Worm (Caenorhabditis elegans): ENCODE results near the gene F09C8.2.
A peak's percentile ranks its signal among the peaks of the same experiment; 100 is the strongest.

Gene F09C8.2

ce11 chrX:16131044-16131443, 15.8 kb downstream of the F09C8.2 start (continued):
- TF ChIP-seq fkh-8 (tag; optimal IDR thresholded peaks at IDR 0.05) (peak; percentile 89), lin-35 (GFP tag; optimal IDR thresholded peaks at IDR 0.05) (peak in 1 of 2 experiments; percentile 54), dsc-1 (tag; optimal IDR thresholded peaks at IDR 0.05) (no peak), efl-1 (optimal IDR thresholded peaks at IDR 0.05) (no peak), efl-1 (GFP tag; optimal IDR thresholded peaks at IDR 0.05 in 1 of 2) (no peak), sox-4 (tag; optimal IDR thresholded peaks at IDR 0.05) (no peak), rnt-1 (tag; optimal IDR thresholded peaks at IDR 0.05) (no peak), nhr-47 (tag; optimal IDR thresholded peaks at IDR 0.05) (peak; percentile 47), lin-13 (GFP tag; optimal IDR thresholded peaks at IDR 0.05) (no peak), unc-130 (tag; optimal IDR thresholded peaks at IDR 0.05) (no peak), elt-3 (tag; optimal IDR thresholded peaks at IDR 0.05) (no peak), ceh-88 (GFP tag; IDR thresholded peaks at IDR 0.05) (0 out of 2 replicates have a peak, but pooled peaks have one; percentile 45), nhr-90 (tag; optimal IDR thresholded peaks at IDR 0.05; ENCODE audit: poor library complexity) (peak; percentile 48), unc-62 (GFP tag; optimal IDR thresholded peaks at IDR 0.05) (no peak), mab-9 (GFP tag; IDR thresholded peaks at IDR 0.05) (no peak), irx-1 (tag; optimal IDR thresholded peaks at IDR 0.05) (peak; percentile 6), ztf-4 (tag; optimal IDR thresholded peaks at IDR 0.05) (no peak), ceh-63 (GFP tag; optimal IDR thresholded peaks at IDR 0.05) (no peak), sup-37 (GFP tag; optimal IDR thresholded peaks at IDR 0.05) (peak; percentile 27), zip-4 (GFP tag; optimal IDR thresholded peaks at IDR 0.05) (peak; percentile 9), elt-2 (tag; optimal IDR thresholded peaks at IDR 0.05) (peak; percentile 60), C16A3.4 (tag; optimal IDR thresholded peaks at IDR 0.05) (peak; percentile 10), fos-1 (tag; optimal IDR thresholded peaks at IDR 0.05) (no peak), snu-23 (GFP tag; optimal IDR thresholded peaks at IDR 0.05) (peak; percentile 19), F16B12.6 (tag; optimal IDR thresholded peaks at IDR 0.05) (no peak), pag-3 (tag; optimal IDR thresholded peaks at IDR 0.05; ENCODE audit: borderline replicate concordance, insufficient read depth) (no peak), nhr-71 (tag; optimal IDR thresholded peaks at IDR 0.05) (peak; percentile 74), pqm-1 (tag; optimal IDR thresholded peaks at IDR 0.05) (no peak), lir-3 (tag; optimal IDR thresholded peaks at IDR 0.05; ENCODE audit: poor library complexity) (no peak), ztf-11 (tag; optimal IDR thresholded peaks at IDR 0.05) (no peak), lin-14 (GFP tag; optimal IDR thresholded peaks at IDR 0.05) (peak; percentile 83), isw-1 (GFP tag; IDR thresholded peaks at IDR 0.05) (no peak)

DNA sequence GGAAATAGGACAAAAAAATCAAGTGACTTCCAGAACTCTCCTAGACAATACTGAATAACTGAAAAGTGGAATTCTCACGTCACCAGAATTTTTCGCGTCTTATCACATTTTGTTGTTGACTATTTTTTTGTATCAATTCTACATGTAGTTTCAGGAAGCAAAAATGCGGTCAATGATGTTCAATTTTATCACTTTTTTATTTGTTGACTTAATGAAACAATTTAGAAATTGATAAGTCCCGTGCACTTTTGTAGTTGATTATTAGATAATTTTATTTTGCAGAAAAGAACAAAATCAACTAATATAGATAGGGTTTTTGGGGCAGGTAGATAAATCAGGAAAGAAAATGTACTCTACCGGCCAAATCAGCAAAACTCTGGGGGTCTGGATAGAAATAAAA, 16.6 kb downstream of the F09C8.2 start:
- peak; percentile 2 for TF ChIP-seq nhr-71 (tag; optimal IDR thresholded peaks at IDR 0.05)
- no peak for TF ChIP-seq unc-98 (GFP tag; IDR thresholded peaks at IDR 0.05)
- TF ChIP-seq nhr-20 (tag; optimal IDR thresholded peaks at IDR 0.05) = peak; percentile 1
- peak; percentile 70 for TF ChIP-seq elt-2 (tag; optimal IDR thresholded peaks at IDR 0.05)
- TF ChIP-seq ceh-88 (GFP tag; IDR thresholded peaks at IDR 0.05) = no peak
- no peak for TF ChIP-seq efl-1 (optimal IDR thresholded peaks at IDR 0.05)
- TF ChIP-seq efl-1 (GFP tag; optimal IDR thresholded peaks at IDR 0.05 in 1 of 2) = no peak
- no peak for TF ChIP-seq lin-15B (tag; optimal IDR thresholded peaks at IDR 0.05)
- TF ChIP-seq fkh-4 (tag; optimal IDR thresholded peaks at IDR 0.05; ENCODE audit: borderline replicate concordance) = no peak
- peak in 1 of 2 experiments; percentile 27 for TF ChIP-seq lin-35 (GFP tag; optimal IDR thresholded peaks at IDR 0.05)

DNA sequence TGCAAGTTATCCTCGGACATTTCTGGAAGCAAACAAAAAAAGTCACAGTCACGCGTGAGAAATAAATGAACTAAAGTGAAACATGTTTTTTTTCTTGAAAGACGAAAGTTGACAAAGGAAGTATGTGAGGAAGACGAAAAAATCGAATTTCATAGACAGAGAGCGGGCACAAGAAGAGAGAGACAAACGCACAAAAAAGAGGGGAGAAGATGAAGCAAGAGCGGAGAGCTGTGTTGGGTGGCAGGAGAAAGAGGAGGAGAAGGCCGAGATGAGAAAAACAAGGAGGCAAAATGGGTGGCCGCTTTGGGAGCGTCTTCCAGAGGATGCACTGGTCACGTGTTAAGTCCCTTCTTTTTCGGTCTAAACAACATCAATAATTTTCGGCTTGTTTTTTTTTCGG, 18.0 kb downstream of the F09C8.2 start, which contains the start of gene ZK1073.1:
ZK1073.1 (minus strand) TSS at position 72 of the 400 bp plus-strand sequence.
- TF ChIP-seq sup-37 (GFP tag; optimal IDR thresholded peaks at IDR 0.05) (no peak), lir-3 (tag; optimal IDR thresholded peaks at IDR 0.05; ENCODE audit: poor library complexity) (no peak), nhr-85 (tag) (no peak), fos-1 (tag; optimal IDR thresholded peaks at IDR 0.05) (no peak), ceh-88 (GFP tag; IDR thresholded peaks at IDR 0.05) (no peak), grh-1 (GFP tag; IDR thresholded peaks at IDR 0.05) (no peak), dsc-1 (tag; optimal IDR thresholded peaks at IDR 0.05) (peak; percentile 57), aha-1 (tag; optimal IDR thresholded peaks at IDR 0.05) (no peak), unc-130 (tag; optimal IDR thresholded peaks at IDR 0.05) (peak; percentile 6), lsy-2 (tag; optimal IDR thresholded peaks at IDR 0.05) (peak; percentile 35 to 40), unc-30 (tag; optimal IDR thresholded peaks at IDR 0.05) (no peak), pqm-1 (tag; optimal IDR thresholded peaks at IDR 0.05) (no peak), alr-1 (tag; optimal IDR thresholded peaks at IDR 0.05; ENCODE audit: borderline replicate concordance) (no peak), nhr-19 (GFP tag; conservative IDR thresholded peaks at IDR 0.05) (no peak), nhr-77 (tag; optimal IDR thresholded peaks at IDR 0.05) (no peak), zip-4 (GFP tag; optimal IDR thresholded peaks at IDR 0.05) (no peak), swsn-7 (tag; optimal IDR thresholded peaks at IDR 0.05) (peak; percentile 57), nhr-84 (tag; optimal IDR thresholded peaks at IDR 0.05) (no peak), nhr-12 (tag; optimal IDR thresholded peaks at IDR 0.05) (no peak), skn-1 (tag; optimal IDR thresholded peaks at IDR 0.05) (no peak), nhr-47 (tag; optimal IDR thresholded peaks at IDR 0.05) (peak; percentile 54), ceh-90 (tag; optimal IDR thresholded peaks at IDR 0.05) (no peak), tlp-1 (tag; optimal IDR thresholded peaks at IDR 0.05) (no peak)

Measured in whole organism, L1 larva.